Worm (Caenorhabditis elegans) whole organism, mixed stage, embryonic: ENCODE results near the gene C46F11.5.

Experiments used
- elt-1 ChIP-seq: sonication (generic microtip); optimal IDR thresholded peaks from 2 replicates; lab custom pipeline; 2017; ENCODE audit warnings: missing genetic modification characterization, mild to moderate bottlenecking, missing compliant biosample characterization, antibody characterized with exemption, moderate library complexity, borderline replicate concordance; ENCODE audit not compliant: insufficient read depth
- nhr-76 ChIP-seq: sonication (generic microtip); optimal IDR thresholded peaks from 2 replicates; lab custom pipeline; 2017; ENCODE audit warnings: missing biosample characterization, missing genetic modification characterization
- pha-4 ChIP-seq: fragments of 150-350 bp; optimal IDR thresholded peaks from 2 replicates; lab custom pipeline; 2018; ENCODE audit warnings: missing biosample characterization, missing genetic modification reagents, missing genetic modification characterization

DNA sequence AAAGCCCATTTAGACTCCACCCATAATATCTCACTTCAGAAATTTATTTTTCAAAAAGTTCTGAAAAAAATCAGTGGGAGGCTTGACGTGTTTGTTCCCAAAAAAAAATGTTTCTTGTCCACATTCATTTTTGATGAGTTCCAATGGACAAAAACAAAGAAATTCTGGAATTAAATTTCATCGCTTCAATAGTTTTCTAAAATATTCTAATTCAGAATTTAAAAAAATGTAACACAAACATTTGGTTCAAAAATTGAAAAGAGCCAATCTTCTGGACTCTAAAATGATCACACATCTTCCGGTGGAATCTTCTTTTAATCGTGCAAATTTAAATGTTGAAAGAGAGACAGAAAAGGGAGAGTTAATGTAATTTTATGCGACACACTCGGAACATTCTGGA lies 35.1 kb upstream of the C46F11.5 start:
- TF ChIP-seq pha-4 (tag; lab: Kevin White, UChicago) (no peak), nhr-76 (tag; lab: Kevin White, UChicago) (no peak), elt-1 (tag; lab: Kevin White, UChicago) (no peak)
